Fruit fly (Drosophila melanogaster) whole organism, wandering third instar larva: Measurements from ENCODE around the gene Rab19.

Source experiments
- CG32264 ChIP-seq: fragments of 200-800 bp; sonication (Bioruptor generic); optimal IDR thresholded peaks from 2 replicates; lab custom pipeline; 2016; ENCODE audit warnings: missing biosample characterization, missing genetic modification characterization
- Hr83 ChIP-seq: fragments of 200-300 bp; sonication (Bioruptor generic); optimal IDR thresholded peaks from 2 replicates; lab custom pipeline; 2016; ENCODE audit warnings: missing biosample characterization, mild to moderate bottlenecking, missing genetic modification characterization, moderate library complexity; ENCODE audit not compliant: poor library complexity, severe bottlenecking
- Myc ChIP-seq: fragments of >200 bp; optimal IDR thresholded peaks from 2 replicates; lab custom pipeline; 2017
- OdsH ChIP-seq: fragments of 200-800 bp; sonication (Bioruptor generic); optimal IDR thresholded peaks from 2 replicates; lab custom pipeline; 2016; ENCODE audit warnings: missing biosample characterization, mild to moderate bottlenecking, missing genetic modification characterization
- Sp1 ChIP-seq: fragments of 200-800 bp; sonication (Bioruptor generic); optimal IDR thresholded peaks from 3 replicates; lab custom pipeline; 2019; ENCODE audit warnings: missing biosample characterization, mild to moderate bottlenecking, missing genetic modification characterization, moderate library complexity
- Vsx2 ChIP-seq: fragments of 200-300, 225-300 bp; sonication (Bioruptor generic); optimal IDR thresholded peaks from 2 replicates; lab custom pipeline; 2018; ENCODE audit warnings: missing biosample characterization, missing genetic modification characterization; ENCODE audit not compliant: partially characterized antibody
- dmrt93B ChIP-seq: fragments of 200-800 bp; sonication (Bioruptor generic); optimal IDR thresholded peaks from 2 replicates; lab custom pipeline; 2018; ENCODE audit warnings: missing biosample characterization, mild to moderate bottlenecking, missing genetic modification characterization
- dsf ChIP-seq: sonication (Bioruptor generic); optimal IDR thresholded peaks from 2 replicates; lab custom pipeline; 2016; ENCODE audit warnings: missing biosample characterization, missing genetic modification characterization, borderline replicate concordance
- foxo ChIP-seq, 2 experiments: fragments of 200-800 bp; sonication (Bioruptor generic); optimal IDR thresholded peaks; 2 replicates in 1 of 2; 3 replicates in 1 of 2; lab custom pipeline; 2016 to 2017; ENCODE audit warnings: missing biosample characterization in 2 of 2, missing genetic modification characterization in 2 of 2
- fru ChIP-seq: fragments of 200-800 bp; sonication (Bioruptor generic); optimal IDR thresholded peaks from 3 replicates; lab custom pipeline; 2016; ENCODE audit warnings: missing biosample characterization, mild to moderate bottlenecking, missing genetic modification characterization
- jim ChIP-seq: fragments of 175-275, 200-325 bp; sonication (Bioruptor generic); optimal IDR thresholded peaks from 2 replicates; lab custom pipeline; 2016; ENCODE audit warnings: missing biosample characterization, mild to moderate bottlenecking, missing genetic modification characterization
- lola ChIP-seq: fragments of >200 bp; optimal IDR thresholded peaks from 2 replicates; lab custom pipeline; 2017; ENCODE audit warnings: missing biosample characterization, missing genetic modification characterization
- psq ChIP-seq: fragments of 200-800 bp; sonication (Bioruptor generic); optimal IDR thresholded peaks from 3 replicates; lab custom pipeline; 2017; ENCODE audit warnings: missing biosample characterization, mild to moderate bottlenecking, missing genetic modification characterization, moderate library complexity
- sage ChIP-seq: fragments of 200-800 bp; sonication (Bioruptor generic); optimal IDR thresholded peaks from 2 replicates; lab custom pipeline; 2016; ENCODE audit warnings: missing biosample characterization, mild to moderate bottlenecking, missing genetic modification characterization

The Rab19 gene

dm6 chr3L:8347346-8347745, 50.5 kb downstream of the Rab19 start:
- TF ChIP-seq sage (GFP tag; lab: Kevin White, UChicago): no peak
- no peak for TF ChIP-seq CG32264 (GFP tag; lab: Kevin White, UChicago)
- TF ChIP-seq dmrt93B (GFP tag; lab: Kevin White, UChicago): no peak
- TF ChIP-seq Sp1 (GFP tag; lab: Kevin White, UChicago): no peak
- TF ChIP-seq Myc (lab: Kevin White, UChicago): no peak
- TF ChIP-seq Vsx2 (GFP tag; lab: Kevin White, UChicago): no peak
- TF ChIP-seq fru (GFP tag; lab: Kevin White, UChicago): no peak
- TF ChIP-seq Hr83 (GFP tag; lab: Kevin White, UChicago): peak; percentile 80
- TF ChIP-seq jim (GFP tag; lab: Kevin White, UChicago): no peak
- TF ChIP-seq OdsH: peak; percentile 20
- no peak for TF ChIP-seq psq (GFP tag; lab: Kevin White, UChicago)
- TF ChIP-seq dsf: no peak
- TF ChIP-seq foxo (GFP tag; optimal IDR thresholded peaks at IDR 0.05; lab: Kevin White, UChicago): no peak
- no peak for TF ChIP-seq lola
- TF ChIP-seq, all 38 proteins: peak for 2
